Fruit fly (Drosophila melanogaster) whole organism, embryonic: Measurements from ENCODE around the gene CG6195.

Source experiments
- Abd-B ChIP-seq: fragments of 200-800 bp; sonication (Bioruptor generic); optimal IDR thresholded peaks from 2 replicates; lab custom pipeline; 2018; ENCODE audit warnings: missing biosample characterization, mild to moderate bottlenecking, missing genetic modification characterization, moderate library complexity
- CG10267 ChIP-seq: fragments of 200-800 bp; sonication (Bioruptor generic); optimal IDR thresholded peaks from 2 replicates; lab custom pipeline; 2018; ENCODE audit warnings: missing biosample characterization, mild to moderate bottlenecking, missing genetic modification characterization, moderate library complexity
- CG10274 ChIP-seq: fragments of 200-800 bp; sonication (Bioruptor generic); optimal IDR thresholded peaks from 3 replicates; lab custom pipeline; 2017; ENCODE audit warnings: missing biosample characterization, mild to moderate bottlenecking, missing genetic modification characterization
- CG1233 ChIP-seq: fragments of 200-800 bp; sonication (Bioruptor generic); optimal IDR thresholded peaks from 4 replicates; lab custom pipeline; 2018; ENCODE audit warnings: missing biosample characterization, mild to moderate bottlenecking, missing genetic modification characterization
- CG13775 ChIP-seq: fragments of 200-800 bp; sonication (Bioruptor generic); optimal IDR thresholded peaks from 3 replicates; lab custom pipeline; 2017; ENCODE audit warnings: missing biosample characterization, mild to moderate bottlenecking, missing genetic modification characterization
- CG14441 ChIP-seq: fragments of 200-800 bp; sonication (Bioruptor generic); IDR thresholded peaks from 2 replicates; pipeline ENCODE4 v1.3.6; 2022; ENCODE audit warnings: missing biosample characterization, missing genetic modification characterization
- CG14667 ChIP-seq: fragments of 200-800 bp; sonication (Bioruptor generic); IDR thresholded peaks from 2 replicates; pipeline ENCODE4 v1.3.6; 2022; ENCODE audit warnings: missing biosample characterization, missing genetic modification characterization
- CG14710 ChIP-seq: fragments of 200-800 bp; sonication (Bioruptor generic); optimal IDR thresholded peaks from 3 replicates; lab custom pipeline; 2019; ENCODE audit warnings: missing biosample characterization, mild to moderate bottlenecking, missing genetic modification characterization, moderate library complexity
- CG14965 ChIP-seq: fragments of 200-800 bp; sonication (Bioruptor generic); optimal IDR thresholded peaks from 2 replicates; lab custom pipeline; 2016; ENCODE audit warnings: missing biosample characterization, missing genetic modification characterization, borderline replicate concordance
- CG17568 ChIP-seq: fragments of 200-800 bp; sonication (Bioruptor generic); optimal IDR thresholded peaks from 2 replicates; lab custom pipeline; 2018; ENCODE audit warnings: missing biosample characterization, mild to moderate bottlenecking, missing genetic modification characterization, moderate library complexity
- CG17612 ChIP-seq: fragments of 200-800 bp; sonication (Bioruptor generic); IDR thresholded peaks from 2 replicates; pipeline ENCODE4 v1.3.6; 2022; ENCODE audit warnings: missing biosample characterization, missing genetic modification characterization
- CG34376 ChIP-seq: fragments of 200-800 bp; sonication (Bioruptor generic); optimal IDR thresholded peaks from 2 replicates; lab custom pipeline; 2018; ENCODE audit warnings: missing biosample characterization, mild to moderate bottlenecking, missing genetic modification characterization
- CG4707 ChIP-seq: fragments of 200-800 bp; sonication (Bioruptor generic); optimal IDR thresholded peaks from 2 replicates; lab custom pipeline; 2018; ENCODE audit warnings: missing biosample characterization, mild to moderate bottlenecking, missing genetic modification characterization, moderate library complexity
- CG6791 ChIP-seq: fragments of 200-800 bp; sonication (Bioruptor generic); IDR thresholded peaks from 3 replicates; pipeline ENCODE4 v1.3.6; 2022; ENCODE audit warnings: missing biosample characterization, missing genetic modification characterization; ENCODE audit not compliant: partially characterized antibody
- CG6854 ChIP-seq: fragments of 200-800 bp; sonication (Bioruptor generic); optimal IDR thresholded peaks from 3 replicates; lab custom pipeline; 2017; ENCODE audit warnings: missing biosample characterization, mild to moderate bottlenecking, missing genetic modification characterization
- CG9797 ChIP-seq: fragments of 200-800 bp; sonication (Bioruptor generic); optimal IDR thresholded peaks from 3 replicates; lab custom pipeline; 2018; ENCODE audit warnings: missing biosample characterization, mild to moderate bottlenecking, missing genetic modification characterization
- Dll ChIP-seq: fragments of 200-800 bp; sonication (Bioruptor generic); IDR thresholded peaks from 4 replicates; pipeline ENCODE4 v1.3.6; 2022; ENCODE audit warnings: missing biosample characterization, missing genetic modification characterization; ENCODE audit not compliant: partially characterized antibody
- E2f2 ChIP-seq: fragments of 200-800 bp; sonication (Bioruptor generic); IDR thresholded peaks from 2 replicates; pipeline ENCODE4 v1.3.6; 2022; ENCODE audit warnings: missing biosample characterization, missing genetic modification characterization
- Elba2 ChIP-seq: fragments of 200-800 bp; sonication (Bioruptor generic); optimal IDR thresholded peaks from 3 replicates; lab custom pipeline; 2016; ENCODE audit warnings: missing biosample characterization, missing genetic modification characterization
- GATAe ChIP-seq: fragments of 200-800 bp; sonication (Bioruptor generic); conservative IDR thresholded peaks from 2 replicates; pipeline ENCODE4 v1.3.6; 2022; ENCODE audit warnings: missing biosample characterization, missing genetic modification characterization
- Hey ChIP-seq: fragments of 200-800 bp; sonication (Bioruptor generic); optimal IDR thresholded peaks from 3 replicates; lab custom pipeline; 2018; ENCODE audit warnings: missing biosample characterization, mild to moderate bottlenecking, missing genetic modification characterization
- Hr39 ChIP-seq: fragments of >200 bp; optimal IDR thresholded peaks from 2 replicates; lab custom pipeline; 2017
- MESR4 ChIP-seq: fragments of 200-800 bp; sonication (Bioruptor generic); optimal IDR thresholded peaks from 2 replicates; lab custom pipeline; 2018; ENCODE audit warnings: missing biosample characterization, mild to moderate bottlenecking, missing genetic modification characterization, moderate library complexity
- Mrtf ChIP-seq: fragments of 200-800 bp; sonication (Bioruptor generic); IDR thresholded peaks from 3 replicates; pipeline ENCODE4 v1.3.6; 2022; ENCODE audit warnings: missing biosample characterization, missing genetic modification characterization
- Myb ChIP-seq: fragments of 200-800 bp; sonication (Bioruptor generic); optimal IDR thresholded peaks from 2 replicates; lab custom pipeline; 2016; ENCODE audit warnings: missing biosample characterization, missing genetic modification characterization
- NC2β ChIP-seq: fragments of 200-800 bp; sonication (Bioruptor generic); optimal IDR thresholded peaks from 2 replicates; lab custom pipeline; 2016; ENCODE audit warnings: missing biosample characterization, missing genetic modification characterization
- Opbp ChIP-seq: fragments of 200-800 bp; sonication (Bioruptor generic); IDR thresholded peaks from 3 replicates; pipeline ENCODE4 v1.3.6; 2022; ENCODE audit warnings: missing biosample characterization, missing genetic modification characterization; ENCODE audit not compliant: partially characterized antibody
- Optix ChIP-seq: fragments of 200-800 bp; sonication (Bioruptor generic); IDR thresholded peaks from 3 replicates; pipeline ENCODE4 v1.3.6; 2022; ENCODE audit warnings: missing biosample characterization, missing genetic modification characterization
- PHDP ChIP-seq: fragments of 200-800 bp; sonication (Bioruptor generic); optimal IDR thresholded peaks from 3 replicates; lab custom pipeline; 2018; ENCODE audit warnings: missing biosample characterization, mild to moderate bottlenecking, missing genetic modification characterization, moderate library complexity
- az2 ChIP-seq: fragments of 200-800 bp; sonication (Bioruptor generic); optimal IDR thresholded peaks from 3 replicates; lab custom pipeline; 2016; ENCODE audit warnings: missing biosample characterization, missing genetic modification characterization
- bsh ChIP-seq, 2 experiments: fragments of 200-800 bp; sonication (Bioruptor generic); optimal IDR thresholded peaks; 2 replicates each; lab custom pipeline; 2017 to 2018; ENCODE audit warnings: mild to moderate bottlenecking in 2 of 2, missing biosample characterization in 2 of 2, missing genetic modification characterization in 2 of 2, moderate library complexity in 1 of 2
- btn ChIP-seq: fragments of 200-800 bp; sonication (Bioruptor generic); optimal IDR thresholded peaks from 2 replicates; lab custom pipeline; 2016; ENCODE audit warnings: missing biosample characterization, missing genetic modification characterization
- caup ChIP-seq: fragments of 200-800 bp; sonication (Bioruptor generic); optimal IDR thresholded peaks from 3 replicates; lab custom pipeline; 2017; ENCODE audit warnings: missing biosample characterization, mild to moderate bottlenecking, missing genetic modification characterization, moderate library complexity; ENCODE audit not compliant: severe bottlenecking
- dan ChIP-seq: fragments of 200-800 bp; sonication (Bioruptor generic); IDR thresholded peaks from 2 replicates; pipeline ENCODE4 v1.3.6; 2022; ENCODE audit warnings: missing biosample characterization, missing genetic modification characterization
- ems ChIP-seq: fragments of 200-800 bp; sonication (Bioruptor generic); optimal IDR thresholded peaks from 3 replicates; lab custom pipeline; 2016; ENCODE audit warnings: missing biosample characterization, missing genetic modification characterization
- ewg ChIP-seq: fragments of 200-800 bp; sonication (Bioruptor generic); optimal IDR thresholded peaks from 3 replicates; lab custom pipeline; 2017; ENCODE audit warnings: mild to moderate bottlenecking, missing biosample characterization, missing genetic modification reagents, missing genetic modification characterization
- gfzf ChIP-seq: fragments of 200-800 bp; sonication (Bioruptor generic); optimal IDR thresholded peaks from 2 replicates; lab custom pipeline; 2016; ENCODE audit warnings: missing biosample characterization, mild to moderate bottlenecking, missing genetic modification characterization, moderate library complexity
- gt ChIP-seq: fragments of 200-800 bp; sonication (Bioruptor generic); IDR thresholded peaks from 2 replicates; pipeline ENCODE4 v1.3.6; 2022; ENCODE audit warnings: missing biosample characterization, missing genetic modification characterization
- hbn ChIP-seq: fragments of 200-800 bp; sonication (Bioruptor generic); IDR thresholded peaks from 2 replicates; pipeline ENCODE4 v1.3.6; 2022; ENCODE audit warnings: missing biosample characterization, missing genetic modification characterization; ENCODE audit not compliant: partially characterized antibody
- ind ChIP-seq: fragments of 200-800 bp; sonication (Bioruptor generic); optimal IDR thresholded peaks from 3 replicates; lab custom pipeline; 2016; ENCODE audit warnings: missing biosample characterization, missing genetic modification characterization
- lilli ChIP-seq: fragments of 200-800 bp; sonication (Bioruptor generic); optimal IDR thresholded peaks from 3 replicates; lab custom pipeline; 2016; ENCODE audit warnings: missing biosample characterization, missing genetic modification characterization
- pan ChIP-seq, 4 experiments: fragments of >200 bp in 3 of 4; fragments of 200-800 bp in 1 of 4; sonication (Bioruptor generic) in 1 of 4; optimal IDR thresholded peaks in 3 of 4; IDR thresholded peaks in 1 of 4; 2 replicates each; pipeline versions ENCODE4 v1.3.6 to Lab custom; 2017 to 2022; ENCODE audit warnings: missing biosample characterization in 2 of 4, missing genetic modification characterization in 2 of 4, mixed read lengths in 1 of 4
- pita ChIP-seq: fragments of 200-800 bp; sonication (Bioruptor generic); optimal IDR thresholded peaks from 2 replicates; lab custom pipeline; 2017; ENCODE audit warnings: missing biosample characterization, mild to moderate bottlenecking, missing genetic modification characterization
- schlank ChIP-seq: fragments of 200-800 bp; sonication (Bioruptor generic); optimal IDR thresholded peaks from 2 replicates; lab custom pipeline; 2018; ENCODE audit warnings: missing biosample characterization, mild to moderate bottlenecking, missing genetic modification characterization
- scrt ChIP-seq: fragments of 200-800 bp; sonication (Bioruptor generic); optimal IDR thresholded peaks from 2 replicates; lab custom pipeline; 2018; ENCODE audit warnings: missing biosample characterization, mild to moderate bottlenecking, missing genetic modification characterization, moderate library complexity
- sim ChIP-seq: fragments of 200-800 bp; sonication (Bioruptor generic); IDR thresholded peaks from 2 replicates; pipeline ENCODE4 v1.3.6; 2022; ENCODE audit warnings: missing biosample characterization, missing genetic modification characterization
- slp2 ChIP-seq: fragments of 200-800 bp; sonication (Bioruptor generic); optimal IDR thresholded peaks from 2 replicates; lab custom pipeline; 2016; ENCODE audit warnings: missing biosample characterization, missing genetic modification characterization
- tna ChIP-seq: fragments of 200-800 bp; sonication (Bioruptor generic); IDR thresholded peaks from 2 replicates; pipeline ENCODE4 v1.3.6; 2022; ENCODE audit warnings: missing biosample characterization, missing genetic modification characterization; ENCODE audit not compliant: partially characterized antibody
- twi ChIP-seq: fragments of 200-800 bp; optimal IDR thresholded peaks from 2 replicates; lab custom pipeline; 2019; ENCODE audit warnings: missing biosample characterization, mild to moderate bottlenecking, missing genetic modification characterization, moderate library complexity
- zen2 ChIP-seq: fragments of 200-800 bp; sonication (Bioruptor generic); IDR thresholded peaks from 3 replicates; pipeline ENCODE4 v1.3.6; 2022; ENCODE audit warnings: missing biosample characterization, missing genetic modification characterization; ENCODE audit not compliant: partially characterized antibody

The CG6195 gene

DNA sequence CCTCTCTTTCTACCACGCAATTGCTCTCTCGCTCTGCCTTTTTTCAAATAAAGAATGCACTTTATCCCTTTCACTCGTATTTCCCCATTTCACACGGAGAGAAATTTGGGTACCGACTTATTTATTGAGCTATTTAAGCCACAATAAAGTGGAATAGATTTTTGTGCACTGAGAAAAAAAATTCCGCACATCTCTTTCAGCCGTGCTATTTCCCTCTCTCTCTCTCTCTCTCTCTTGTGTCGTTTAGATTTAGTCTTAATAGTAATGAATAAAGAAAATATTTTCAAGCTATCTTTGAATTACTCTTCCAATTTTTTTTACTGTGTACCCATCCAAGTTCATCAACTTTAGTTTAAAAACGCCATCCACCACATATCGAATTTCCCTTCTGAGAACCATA is 24.6 kb downstream of the CG6195 start (continued):
- no peak for TF ChIP-seq MESR4 (GFP tag; lab: Kevin White, UChicago)
- peak; percentile 43 for TF ChIP-seq caup
- no peak for TF ChIP-seq Dll (GFP tag; lab: Robert Waterston, UW)
- peak; percentile 58 for TF ChIP-seq az2 (GFP tag; lab: Kevin White, UChicago)
- TF ChIP-seq dan (GFP tag; lab: Robert Waterston, UW) = no peak
- TF ChIP-seq slp2 (GFP tag; lab: Kevin White, UChicago) = peak; percentile 36
- TF ChIP-seq CG34376 (GFP tag; lab: Kevin White, UChicago) = no peak
- peak; percentile 61 for TF ChIP-seq ems (GFP tag; lab: Kevin White, UChicago)
- TF ChIP-seq CG14965 = no peak
- TF ChIP-seq CG17568 = peak; percentile 10
- TF ChIP-seq Optix (GFP tag; lab: Robert Waterston, UW) = peak; percentile 70; the same call in 2 of the 3 replicates
- TF ChIP-seq GATAe = no peak
- no peak for TF ChIP-seq CG6791 (GFP tag; lab: Robert Waterston, UW)
- TF ChIP-seq Myb (GFP tag; lab: Kevin White, UChicago) = peak; percentile 10
- TF ChIP-seq CG6854 (GFP tag; lab: Kevin White, UChicago) = no peak
- no peak for TF ChIP-seq CG10274 (GFP tag; lab: Kevin White, UChicago)
- TF ChIP-seq pan (optimal IDR thresholded peaks at IDR 0.05; lab: Kevin White, UChicago) = no peak
- TF ChIP-seq pan (GFP tag; optimal IDR thresholded peaks at IDR 0.05 in 1 of 2, IDR thresholded peaks at IDR 0.05 in 1 of 2) = peak in 1 of 2 experiments; percentile 62
- no peak for TF ChIP-seq zen2 (GFP tag; lab: Robert Waterston, UW)
- TF ChIP-seq Hey (tag; lab: Kevin White, UChicago) = no peak
- TF ChIP-seq ind (GFP tag; lab: Kevin White, UChicago) = peak; percentile 69
- no peak for TF ChIP-seq tna (GFP tag; lab: Robert Waterston, UW)
- TF ChIP-seq bsh (GFP tag; optimal IDR thresholded peaks at IDR 0.05; lab: Kevin White, UChicago) = peak in 1 of 2 experiments; percentile 68
- TF ChIP-seq CG14710 (tag; lab: Kevin White, UChicago) = peak; percentile 25
- TF ChIP-seq hbn (GFP tag; lab: Robert Waterston, UW) = no peak
- TF ChIP-seq Elba2 (GFP tag; lab: Kevin White, UChicago) = no peak
- peak; percentile 16 for TF ChIP-seq scrt (GFP tag; lab: Kevin White, UChicago)
- no peak for TF ChIP-seq twi
- no peak for TF ChIP-seq CG9797 (GFP tag; lab: Kevin White, UChicago)
- TF ChIP-seq btn (GFP tag; lab: Kevin White, UChicago) = no peak
- TF ChIP-seq NC2β (GFP tag; lab: Kevin White, UChicago) = no peak
- peak; percentile 43 for TF ChIP-seq CG1233 (GFP tag; lab: Kevin White, UChicago)
- peak; percentile 60 for TF ChIP-seq lilli (GFP tag; lab: Kevin White, UChicago)
- no peak for TF ChIP-seq schlank (tag; lab: Kevin White, UChicago)
- no peak for TF ChIP-seq gfzf (GFP tag; lab: Kevin White, UChicago)
- no peak; the same call in 1 of the 2 replicates for TF ChIP-seq E2f2 (GFP tag; lab: Robert Waterston, UW)
- TF ChIP-seq PHDP (tag; lab: Kevin White, UChicago) = peak; percentile 36
- no peak for TF ChIP-seq Hr39 (lab: Kevin White, UChicago)
- peak; percentile 33; the same call in 1 of the 3 replicates for TF ChIP-seq Mrtf (GFP tag; lab: Robert Waterston, UW)
- TF ChIP-seq pita (GFP tag; lab: Kevin White, UChicago) = no peak
- TF ChIP-seq CG14441 = peak; percentile 67
- TF ChIP-seq gt (GFP tag; lab: Robert Waterston, UW) = no peak
- no peak for TF ChIP-seq CG13775 (GFP tag; lab: Kevin White, UChicago)
- TF ChIP-seq Abd-B = peak; percentile 58
- TF ChIP-seq Opbp = no peak
- no peak for TF ChIP-seq CG14667
- TF ChIP-seq CG10267 (tag; lab: Kevin White, UChicago) = peak; percentile 33
- no peak for TF ChIP-seq sim
- TF ChIP-seq CG17612 (GFP tag; lab: Robert Waterston, UW) = 0 out of 2 replicates have a peak, but pooled peaks have one; percentile 37
- peak; percentile 9 for TF ChIP-seq ewg
- TF ChIP-seq CG4707 = no peak
